Fruit fly (Drosophila melanogaster) whole organism, prepupa: ENCODE measurements around the gene Snr1.

Experiments used
- CG10631 ChIP-seq: fragments of 200-800 bp; sonication (Bioruptor generic); optimal IDR thresholded peaks from 2 replicates; lab custom pipeline; 2016; ENCODE audit warnings: missing biosample characterization, missing genetic modification characterization
- CG10669 ChIP-seq: fragments of 200-800 bp; sonication (Bioruptor generic); optimal IDR thresholded peaks from 3 replicates; lab custom pipeline; 2018; ENCODE audit warnings: missing biosample characterization, mild to moderate bottlenecking, missing genetic modification characterization, moderate library complexity
- CG11762 ChIP-seq: fragments of 200-800 bp; sonication (Bioruptor generic); optimal IDR thresholded peaks from 3 replicates; lab custom pipeline; 2016; ENCODE audit warnings: missing biosample characterization, missing genetic modification characterization; ENCODE audit not compliant: insufficient read depth
- CG1621 ChIP-seq: fragments of 200-800 bp; sonication (Bioruptor generic); optimal IDR thresholded peaks from 3 replicates; lab custom pipeline; 2018; ENCODE audit warnings: missing biosample characterization, mild to moderate bottlenecking, missing genetic modification characterization
- CG16779 ChIP-seq: fragments of 200-800 bp; sonication (Bioruptor generic); optimal IDR thresholded peaks from 3 replicates; lab custom pipeline; 2017; ENCODE audit warnings: missing biosample characterization, mild to moderate bottlenecking, missing genetic modification characterization
- CG31627 ChIP-seq: fragments of 200-800 bp; sonication (Bioruptor generic); optimal IDR thresholded peaks from 3 replicates; lab custom pipeline; 2016; ENCODE audit warnings: missing biosample characterization, missing genetic modification characterization
- CG3919 ChIP-seq: fragments of 200-800 bp; sonication (Bioruptor generic); optimal IDR thresholded peaks from 3 replicates; lab custom pipeline; 2016; ENCODE audit warnings: missing biosample characterization, missing genetic modification characterization
- CG6276 ChIP-seq: fragments of 200-800 bp; sonication (Bioruptor generic); optimal IDR thresholded peaks from 2 replicates; lab custom pipeline; 2017; ENCODE audit warnings: missing biosample characterization, mild to moderate bottlenecking, missing genetic modification characterization
- CG6792 ChIP-seq: fragments of 200-800 bp; sonication (Bioruptor generic); optimal IDR thresholded peaks from 3 replicates; lab custom pipeline; 2016; ENCODE audit warnings: missing biosample characterization, missing genetic modification characterization
- CG6808 ChIP-seq: fragments of 200-800 bp; sonication (Bioruptor generic); optimal IDR thresholded peaks from 3 replicates; lab custom pipeline; 2017; ENCODE audit warnings: missing biosample characterization, missing genetic modification characterization, mild to moderate bottlenecking, moderate library complexity, missing genetic modification reagents
- CG6854 ChIP-seq: fragments of 200-800 bp; sonication (Bioruptor generic); optimal IDR thresholded peaks from 2 replicates; lab custom pipeline; 2017; ENCODE audit warnings: missing biosample characterization, mild to moderate bottlenecking, missing genetic modification characterization
- CG8119 ChIP-seq: fragments of 200-800 bp; sonication (Bioruptor generic); IDR thresholded peaks from 3 replicates; pipeline ENCODE4 v1.3.6; 2022; ENCODE audit warnings: missing biosample characterization, missing genetic modification characterization
- CG8319 ChIP-seq: fragments of 200-800 bp; sonication (Bioruptor generic); optimal IDR thresholded peaks from 3 replicates; lab custom pipeline; 2016; ENCODE audit warnings: missing biosample characterization, missing genetic modification characterization
- CG8632 ChIP-seq: fragments of 200-800 bp; sonication (Bioruptor generic); optimal IDR thresholded peaks from 3 replicates; lab custom pipeline; 2016; ENCODE audit warnings: missing biosample characterization, missing genetic modification characterization
- CG9139 ChIP-seq: fragments of 200-800 bp; sonication (Bioruptor generic); optimal IDR thresholded peaks from 3 replicates; lab custom pipeline; 2017; ENCODE audit warnings: missing biosample characterization, mild to moderate bottlenecking, missing genetic modification characterization
- Eip78C ChIP-seq: fragments of 200-800 bp; sonication (Bioruptor generic); peaks from one replicate; lab custom pipeline; 2016; ENCODE audit warnings: missing biosample characterization, missing genetic modification characterization
- Eip93F ChIP-seq: fragments of 200-800 bp; sonication (Bioruptor generic); optimal IDR thresholded peaks from 2 replicates; lab custom pipeline; 2016; ENCODE audit warnings: missing biosample characterization, mild to moderate bottlenecking, missing genetic modification characterization
- Ets21C ChIP-seq: fragments of 200-800 bp; sonication (Bioruptor generic); optimal IDR thresholded peaks from 3 replicates; lab custom pipeline; 2016; ENCODE audit warnings: missing biosample characterization, missing genetic modification characterization
- Ets96B ChIP-seq: fragments of 200-800 bp; optimal IDR thresholded peaks from 2 replicates; lab custom pipeline; 2019; ENCODE audit warnings: missing biosample characterization, mild to moderate bottlenecking, missing genetic modification characterization, moderate library complexity
- Hr38 ChIP-seq: sonication (Bioruptor generic); optimal IDR thresholded peaks from 2 replicates; lab custom pipeline; 2016; ENCODE audit warnings: missing biosample characterization, missing genetic modification characterization
- Hr39 ChIP-seq: fragments of 200-800 bp; sonication (Bioruptor generic); optimal IDR thresholded peaks from 2 replicates; lab custom pipeline; 2016; ENCODE audit warnings: missing biosample characterization, missing genetic modification characterization
- Hr4 ChIP-seq: fragments of 200-800 bp; sonication (Bioruptor generic); optimal IDR thresholded peaks from 3 replicates; lab custom pipeline; 2016; ENCODE audit warnings: missing biosample characterization, missing genetic modification characterization
- Lpt ChIP-seq: fragments of 200-800 bp; sonication (Bioruptor generic); optimal IDR thresholded peaks from 3 replicates; lab custom pipeline; 2016; ENCODE audit warnings: missing biosample characterization, missing genetic modification characterization
- Smox ChIP-seq: fragments of 200-800 bp; sonication (Bioruptor generic); optimal IDR thresholded peaks from 3 replicates; lab custom pipeline; 2016; ENCODE audit warnings: missing biosample characterization, missing genetic modification characterization
- Sox14 ChIP-seq: fragments of 200-800 bp; sonication (Bioruptor generic); optimal IDR thresholded peaks from 3 replicates; lab custom pipeline; 2016; ENCODE audit warnings: missing biosample characterization, missing genetic modification characterization
- Sox15 ChIP-seq: fragments of 200-800 bp; sonication (Bioruptor generic); optimal IDR thresholded peaks from 3 replicates; lab custom pipeline; 2016; ENCODE audit warnings: missing biosample characterization, missing genetic modification characterization
- dac ChIP-seq: fragments of 200-800 bp; sonication (Bioruptor generic); optimal IDR thresholded peaks from 2 replicates; lab custom pipeline; 2017; ENCODE audit warnings: missing biosample characterization, mild to moderate bottlenecking, missing genetic modification characterization
- dsx ChIP-seq: fragments of 200-800 bp; optimal IDR thresholded peaks from 3 replicates; lab custom pipeline; 2019; ENCODE audit warnings: missing biosample characterization, mild to moderate bottlenecking, missing genetic modification characterization, moderate library complexity; ENCODE audit not compliant: poor library complexity, severe bottlenecking
- eg ChIP-seq: fragments of 200-800 bp; sonication (Bioruptor generic); IDR thresholded peaks from 3 replicates; pipeline ENCODE4 v1.3.6; 2022; ENCODE audit warnings: missing biosample characterization, missing genetic modification characterization
- esn ChIP-seq: fragments of 200-800 bp; sonication (Bioruptor generic); optimal IDR thresholded peaks from 2 replicates; lab custom pipeline; 2016; ENCODE audit warnings: missing biosample characterization, mild to moderate bottlenecking, missing genetic modification characterization, moderate library complexity
- fd59A ChIP-seq: fragments of 200-800 bp; sonication (Bioruptor generic); optimal IDR thresholded peaks from 2 replicates; lab custom pipeline; 2017; ENCODE audit warnings: missing biosample characterization, mild to moderate bottlenecking, missing genetic modification characterization, missing genetic modification reagents
- fd85E ChIP-seq: fragments of 200-800 bp; sonication (Bioruptor generic); optimal IDR thresholded peaks from 3 replicates; lab custom pipeline; 2016; ENCODE audit warnings: missing biosample characterization, missing genetic modification characterization
- fkh ChIP-seq: fragments of 200-800 bp; sonication (Bioruptor generic); optimal IDR thresholded peaks from 3 replicates; lab custom pipeline; 2017; ENCODE audit warnings: missing biosample characterization, mild to moderate bottlenecking, missing genetic modification characterization, moderate library complexity
- lz ChIP-seq: fragments of 200-800 bp; sonication (Bioruptor generic); optimal IDR thresholded peaks from 3 replicates; lab custom pipeline; 2016; ENCODE audit warnings: missing biosample characterization, missing genetic modification characterization
- net ChIP-seq: fragments of 200-800 bp; sonication (Bioruptor generic); optimal IDR thresholded peaks from 3 replicates; lab custom pipeline; 2016; ENCODE audit warnings: missing biosample characterization, missing genetic modification characterization
- pdm3 ChIP-seq: fragments of 200-800 bp; sonication (Bioruptor generic); optimal IDR thresholded peaks from 3 replicates; lab custom pipeline; 2016; ENCODE audit warnings: missing biosample characterization, missing genetic modification characterization
- spab ChIP-seq: fragments of 200-800 bp; sonication (Bioruptor generic); optimal IDR thresholded peaks from 2 replicates; lab custom pipeline; 2017; ENCODE audit warnings: missing biosample characterization, mild to moderate bottlenecking, missing genetic modification characterization, missing genetic modification reagents
- ss ChIP-seq, 2 experiments: fragments of 200-800 bp; sonication (Bioruptor generic); optimal IDR thresholded peaks; 2 replicates in 1 of 2; 3 replicates in 1 of 2; lab custom pipeline; 2017 to 2018; ENCODE audit warnings: mild to moderate bottlenecking in 2 of 2, missing biosample characterization in 2 of 2, missing genetic modification characterization in 2 of 2, moderate library complexity in 1 of 2
- svp ChIP-seq: fragments of 200-800 bp; sonication (Bioruptor generic); peaks from one replicate; lab custom pipeline; 2016; ENCODE audit warnings: missing biosample characterization, missing genetic modification characterization
- topi ChIP-seq: fragments of 200-800 bp; sonication (Bioruptor generic); optimal IDR thresholded peaks from 3 replicates; lab custom pipeline; 2016; ENCODE audit warnings: missing biosample characterization, missing genetic modification characterization
- vri ChIP-seq: fragments of 200-800 bp; sonication (Bioruptor generic); optimal IDR thresholded peaks from 3 replicates; lab custom pipeline; 2016; ENCODE audit warnings: missing biosample characterization, mild to moderate bottlenecking, missing genetic modification characterization

Snr1 gene

dm6 chr3R:5516582-5517001 lies 45.9 kb downstream of the Snr1 start:
- no peak for TF ChIP-seq dsx
- TF ChIP-seq fkh (GFP tag; lab: Kevin White, UChicago) = peak; percentile 7
- no peak for TF ChIP-seq CG9139 (GFP tag; lab: Kevin White, UChicago)
- TF ChIP-seq Eip78C (GFP tag; lab: Kevin White, UChicago) = peak; percentile 48

- TF ChIP-seq CG31627 (GFP tag; lab: Kevin White, UChicago) (no peak), Eip78C (GFP tag; lab: Kevin White, UChicago) (peak; percentile 58), Ets21C (GFP tag; lab: Kevin White, UChicago) (no peak), dac (GFP tag; lab: Kevin White, UChicago) (no peak), CG6792 (GFP tag; lab: Kevin White, UChicago) (no peak), Hr38 (GFP tag; lab: Kevin White, UChicago) (no peak), vri (GFP tag; lab: Kevin White, UChicago) (peak; percentile 10), CG3919 (GFP tag; lab: Kevin White, UChicago) (peak; percentile 8), CG6854 (peak; percentile 45), CG1621 (tag; lab: Kevin White, UChicago) (peak; percentile 24), Sox14 (GFP tag; lab: Kevin White, UChicago) (peak; percentile 14), CG9139 (GFP tag; lab: Kevin White, UChicago) (peak; percentile 42), Lpt (GFP tag; lab: Kevin White, UChicago) (peak; percentile 40), CG11762 (GFP tag; lab: Kevin White, UChicago) (no peak), fkh (GFP tag; lab: Kevin White, UChicago) (peak; percentile 97), CG8119 (GFP tag; lab: Robert Waterston, UW) (peak; percentile 28; the same call in 1 of the 3 replicates), CG16779 (peak; percentile 20), ss (GFP tag; optimal IDR thresholded peaks at IDR 0.05; lab: Kevin White, UChicago) (peak; percentile 28 to 54), lz (GFP tag; lab: Kevin White, UChicago) (no peak), CG6276 (GFP tag; lab: Kevin White, UChicago) (peak; percentile 40), svp (GFP tag; lab: Kevin White, UChicago) (peak; percentile 93), net (GFP tag; lab: Kevin White, UChicago) (no peak), CG8319 (GFP tag; lab: Kevin White, UChicago) (no peak)
These were observed 46.5 kb downstream of the Snr1 start, which contains the start of gene Itpr for dm6 chr3R:5517002-5517875. Gene Itpr, plus strand, starts transcription at chr3R:5517117.

DNA sequence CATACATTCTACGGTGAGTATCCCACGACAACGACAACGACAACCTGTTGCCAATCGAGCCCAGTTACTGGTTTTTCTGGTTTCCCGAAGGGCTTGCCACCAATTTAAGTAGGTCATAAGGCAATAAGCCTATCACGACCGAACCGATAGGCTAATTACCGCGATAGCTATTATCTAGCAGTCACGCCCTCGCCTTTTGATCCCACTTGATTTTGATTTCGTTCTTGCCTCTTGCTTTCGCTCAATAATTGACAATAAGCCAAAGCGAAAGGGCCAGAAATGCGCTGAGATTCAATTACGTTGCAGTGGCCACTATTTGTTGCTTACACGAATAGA lies 47.1 kb downstream of the Snr1 start:
- TF ChIP-seq spab (GFP tag; lab: Kevin White, UChicago) (no peak), svp (GFP tag; lab: Kevin White, UChicago) (peak; percentile 90), Sox14 (GFP tag; lab: Kevin White, UChicago) (no peak)

DNA sequence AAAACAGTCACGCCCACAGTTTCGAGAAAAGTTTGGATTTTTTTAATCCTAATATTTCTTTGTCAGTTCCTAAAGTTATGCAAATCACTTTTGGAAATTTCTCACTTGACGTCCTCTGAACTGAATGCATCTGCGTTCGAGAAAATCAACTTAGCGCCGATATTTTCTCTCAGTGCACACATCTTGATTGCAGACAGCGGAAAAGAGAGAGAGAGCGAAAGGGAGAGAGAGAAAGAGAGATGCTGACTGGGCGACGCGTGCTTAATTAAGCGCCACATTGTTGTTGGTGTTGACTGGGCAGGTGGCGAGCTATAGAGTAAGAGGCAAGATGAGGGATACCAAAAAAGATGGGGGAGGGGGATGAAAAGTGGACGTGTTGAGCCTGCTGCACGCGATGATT lies 47.9 kb downstream of the Snr1 start:
- TF ChIP-seq CG11762 (GFP tag; lab: Kevin White, UChicago) (peak; percentile 11), CG10669 (GFP tag; lab: Kevin White, UChicago) (peak; percentile 74), fd85E (no peak), CG9139 (GFP tag; lab: Kevin White, UChicago) (no peak), spab (GFP tag; lab: Kevin White, UChicago) (peak; percentile 49), CG6808 (GFP tag; lab: Kevin White, UChicago) (peak; percentile 65), Eip93F (GFP tag; lab: Kevin White, UChicago) (no peak), Eip78C (GFP tag; lab: Kevin White, UChicago) (peak; percentile 94), Hr4 (GFP tag; lab: Kevin White, UChicago) (peak; percentile 71), Smox (GFP tag; lab: Kevin White, UChicago) (peak; percentile 53), esn (GFP tag; lab: Kevin White, UChicago) (peak; percentile 72), Ets21C (GFP tag; lab: Kevin White, UChicago) (peak; percentile 32), Sox14 (GFP tag; lab: Kevin White, UChicago) (peak; percentile 64), fd59A (GFP tag; lab: Kevin White, UChicago) (peak; percentile 63), Hr39 (GFP tag; lab: Kevin White, UChicago) (peak; percentile 70), net (GFP tag; lab: Kevin White, UChicago) (peak; percentile 73), pdm3 (peak; percentile 74), lz (GFP tag; lab: Kevin White, UChicago) (peak; percentile 69), CG1621 (tag; lab: Kevin White, UChicago) (peak; percentile 41), CG8632 (GFP tag; lab: Kevin White, UChicago) (peak; percentile 65), Sox15 (GFP tag; lab: Kevin White, UChicago) (peak; percentile 52), CG6276 (GFP tag; lab: Kevin White, UChicago) (peak; percentile 62), eg (GFP tag; lab: Robert Waterston, UW) (peak; percentile 75), CG8119 (GFP tag; lab: Robert Waterston, UW) (peak; percentile 61; the same call in 1 of the 3 replicates), CG3919 (GFP tag; lab: Kevin White, UChicago) (peak; percentile 80), Ets96B (peak; percentile 40), CG10631 (GFP tag; lab: Kevin White, UChicago) (peak; percentile 68), topi (peak; percentile 61)
